Worm (Caenorhabditis elegans) whole organism, late embryonic: ENCODE results near the gene srbc-22.

Experiments
- F13H6.1 ChIP-seq: sonication (generic microtip); optimal IDR thresholded peaks from 2 replicates; lab custom pipeline; 2016; ENCODE audit warnings: missing genetic modification characterization, missing compliant biosample characterization
- ceh-9 ChIP-seq: sonication (generic microtip); optimal IDR thresholded peaks from 2 replicates; lab custom pipeline; 2016; ENCODE audit warnings: mild to moderate bottlenecking, missing genetic modification characterization, inconsistent platforms, missing compliant biosample characterization
- dve-1 ChIP-seq: sonication (generic microtip); optimal IDR thresholded peaks from 2 replicates; lab custom pipeline; 2017; ENCODE audit warnings: antibody characterized with exemption, mild to moderate bottlenecking, missing genetic modification characterization, missing compliant biosample characterization
- fkh-10 ChIP-seq: fragments of 150-350 bp; optimal IDR thresholded peaks from 2 replicates; lab custom pipeline; 2014; ENCODE audit warnings: missing biosample characterization, missing genetic modification reagents, missing genetic modification characterization
- gmeb-2 ChIP-seq: sonication (generic microtip); optimal IDR thresholded peaks from 2 replicates; lab custom pipeline; 2016; ENCODE audit warnings: missing genetic modification characterization, inconsistent platforms, missing compliant biosample characterization
- nhr-11 ChIP-seq: fragments of 150-350 bp; optimal IDR thresholded peaks from 2 replicates; lab custom pipeline; 2014; ENCODE audit warnings: missing biosample characterization, missing genetic modification characterization
- pha-4 ChIP-seq: fragments of 150-350 bp; optimal IDR thresholded peaks from 2 replicates; lab custom pipeline; 2018; ENCODE audit warnings: missing biosample characterization, missing genetic modification reagents, missing genetic modification characterization
- unc-55 ChIP-seq: sonication (generic microtip); optimal IDR thresholded peaks from 2 replicates; lab custom pipeline; 2017; ENCODE audit warnings: missing biosample characterization, missing genetic modification reagents, missing genetic modification characterization

DNA sequence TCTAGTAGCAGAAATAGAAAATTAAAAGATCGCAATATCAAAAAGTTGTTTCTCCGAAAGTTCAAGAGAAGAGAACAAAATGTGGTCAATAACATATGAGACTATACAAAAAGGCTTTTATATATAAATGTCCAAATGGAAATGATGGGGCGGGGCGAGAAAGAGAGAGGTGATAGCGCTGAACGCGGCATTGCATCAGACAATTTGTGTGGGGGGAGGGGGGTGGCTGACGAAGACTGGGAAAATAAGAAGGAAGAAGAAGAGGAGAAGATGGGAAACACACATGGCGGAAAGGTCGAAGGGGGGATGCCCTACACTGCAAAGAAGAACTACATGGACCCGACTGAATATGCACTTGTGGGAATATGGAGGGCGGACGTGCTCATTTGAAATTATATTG is 21.6 kb upstream of the srbc-22 start:
- no peak for TF ChIP-seq dve-1 (tag; lab: Kevin White, UChicago)
- no peak for TF ChIP-seq pha-4 (tag; lab: Kevin White, UChicago)
- no peak for TF ChIP-seq fkh-10 (GFP tag; lab: Kevin White, UChicago)
- TF ChIP-seq gmeb-2, result no peak
- TF ChIP-seq unc-55 (GFP tag; lab: Kevin White, UChicago), result no peak
- TF ChIP-seq F13H6.1 (tag; lab: Kevin White, UChicago), result no peak
- no peak for TF ChIP-seq nhr-11 (tag; lab: Kevin White, UChicago)
- TF ChIP-seq ceh-9, result no peak
